Fruit fly (Drosophila melanogaster) whole organism, wandering third instar larva: Measurements from ENCODE around the gene Tailor.

Experiments
- ey ChIP-seq: fragments of 200-800 bp; sonication (Bioruptor generic); optimal IDR thresholded peaks from 2 replicates; lab custom pipeline; 2016; ENCODE audit warnings: missing biosample characterization, missing genetic modification characterization
- lola ChIP-seq: fragments of >200 bp; optimal IDR thresholded peaks from 2 replicates; lab custom pipeline; 2017; ENCODE audit warnings: missing biosample characterization, missing genetic modification characterization
- pan ChIP-seq: fragments of >200 bp; optimal IDR thresholded peaks from 2 replicates; lab custom pipeline; 2017

DNA sequence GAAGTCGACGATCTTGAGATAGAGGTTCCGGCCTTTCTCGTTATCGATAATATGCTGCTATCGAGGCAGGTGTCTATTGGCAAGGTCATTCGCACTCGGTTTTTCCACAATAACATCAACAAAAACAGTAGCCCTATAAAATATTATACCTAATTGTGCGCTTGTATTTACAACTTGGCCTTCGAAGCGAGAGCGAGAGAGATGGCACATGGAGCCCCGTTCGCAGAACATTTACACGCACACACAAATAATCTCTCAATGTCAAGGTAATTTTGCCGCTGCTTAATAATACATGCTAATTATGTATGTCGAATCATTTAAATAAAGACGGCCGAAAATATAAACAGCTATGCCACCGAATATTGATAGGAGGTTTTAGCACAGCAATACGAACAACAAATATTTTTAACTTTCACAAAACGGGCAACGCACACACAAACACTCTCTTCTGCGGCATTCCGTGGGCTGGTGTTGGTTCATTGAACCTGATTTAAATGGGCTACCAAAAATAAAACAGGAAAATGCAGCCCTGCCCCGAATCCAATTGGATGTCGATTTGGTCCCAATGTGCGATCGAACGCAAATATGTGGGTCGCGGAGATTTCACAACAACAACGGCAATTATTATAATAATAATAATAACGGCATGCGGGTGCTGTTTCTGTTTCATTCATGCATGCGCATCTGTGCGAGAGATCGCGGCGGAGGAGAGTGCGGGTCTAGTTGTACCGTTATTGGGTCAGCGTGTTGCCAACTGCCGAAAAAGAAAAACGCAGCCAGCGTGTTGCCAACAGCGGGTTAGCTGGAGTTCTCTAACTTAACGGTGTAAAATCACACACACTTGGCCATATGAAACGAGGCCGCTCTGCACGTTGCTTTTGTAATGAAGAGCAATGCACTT lies 36.5 kb upstream of the Tailor start:
- TF ChIP-seq pan (lab: Kevin White, UChicago), result no peak
- TF ChIP-seq ey (GFP tag; lab: Kevin White, UChicago), result no peak
- no peak for TF ChIP-seq lola (GFP tag; lab: Kevin White, UChicago)
